Fruit fly (Drosophila melanogaster) whole organism, prepupa: ENCODE results near the gene mask.

ENCODE experiments used
- CG15336 ChIP-seq: fragments of 200-800 bp; sonication (Bioruptor generic); IDR thresholded peaks from 2 replicates; pipeline ENCODE4 v1.3.6; 2022; ENCODE audit warnings: missing biosample characterization, missing genetic modification characterization
- CG1621 ChIP-seq: fragments of 200-800 bp; sonication (Bioruptor generic); optimal IDR thresholded peaks from 3 replicates; lab custom pipeline; 2018; ENCODE audit warnings: missing biosample characterization, mild to moderate bottlenecking, missing genetic modification characterization
- CG16779 ChIP-seq: fragments of 200-800 bp; sonication (Bioruptor generic); optimal IDR thresholded peaks from 3 replicates; lab custom pipeline; 2017; ENCODE audit warnings: missing biosample characterization, mild to moderate bottlenecking, missing genetic modification characterization
- CG3032 ChIP-seq: fragments of 200-800 bp; optimal IDR thresholded peaks from 2 replicates; lab custom pipeline; 2019; ENCODE audit warnings: missing biosample characterization, mild to moderate bottlenecking, missing genetic modification characterization, moderate library complexity
- CG32006 ChIP-seq: fragments of 200-800 bp; sonication (Bioruptor generic); optimal IDR thresholded peaks from 3 replicates; lab custom pipeline; 2017; ENCODE audit warnings: missing biosample characterization, mild to moderate bottlenecking, missing genetic modification characterization
- CG3919 ChIP-seq: fragments of 200-800 bp; sonication (Bioruptor generic); optimal IDR thresholded peaks from 3 replicates; lab custom pipeline; 2016; ENCODE audit warnings: missing biosample characterization, missing genetic modification characterization
- CG4318 ChIP-seq: fragments of 200-800 bp; sonication (Bioruptor generic); optimal IDR thresholded peaks from 3 replicates; lab custom pipeline; 2017; ENCODE audit warnings: missing biosample characterization, mild to moderate bottlenecking, missing genetic modification characterization
- CG6808 ChIP-seq: fragments of 200-800 bp; sonication (Bioruptor generic); optimal IDR thresholded peaks from 3 replicates; lab custom pipeline; 2017; ENCODE audit warnings: missing biosample characterization, missing genetic modification characterization, mild to moderate bottlenecking, moderate library complexity, missing genetic modification reagents
- CG7368 ChIP-seq: fragments of 200-800 bp; sonication (Bioruptor generic); optimal IDR thresholded peaks from 3 replicates; lab custom pipeline; 2016; ENCODE audit warnings: missing biosample characterization, missing genetic modification characterization
- CG8319 ChIP-seq: fragments of 200-800 bp; sonication (Bioruptor generic); optimal IDR thresholded peaks from 3 replicates; lab custom pipeline; 2016; ENCODE audit warnings: missing biosample characterization, missing genetic modification characterization
- Eip93F ChIP-seq: fragments of 200-800 bp; sonication (Bioruptor generic); optimal IDR thresholded peaks from 2 replicates; lab custom pipeline; 2016; ENCODE audit warnings: missing biosample characterization, mild to moderate bottlenecking, missing genetic modification characterization
- Ets21C ChIP-seq: fragments of 200-800 bp; sonication (Bioruptor generic); optimal IDR thresholded peaks from 3 replicates; lab custom pipeline; 2016; ENCODE audit warnings: missing biosample characterization, missing genetic modification characterization
- Ets96B ChIP-seq: fragments of 200-800 bp; optimal IDR thresholded peaks from 2 replicates; lab custom pipeline; 2019; ENCODE audit warnings: missing biosample characterization, mild to moderate bottlenecking, missing genetic modification characterization, moderate library complexity
- Gug ChIP-seq: fragments of 200-800 bp; sonication (Bioruptor generic); IDR thresholded peaks from 2 replicates; pipeline ENCODE4 v1.3.6; 2022; ENCODE audit warnings: missing biosample characterization, missing genetic modification characterization
- Hr38 ChIP-seq: sonication (Bioruptor generic); optimal IDR thresholded peaks from 2 replicates; lab custom pipeline; 2016; ENCODE audit warnings: missing biosample characterization, missing genetic modification characterization
- Met ChIP-seq: fragments of 200-800 bp; sonication (Bioruptor generic); optimal IDR thresholded peaks from 3 replicates; lab custom pipeline; 2016; ENCODE audit warnings: missing biosample characterization, missing genetic modification characterization
- OdsH ChIP-seq: fragments of 200-800 bp; sonication (Bioruptor generic); optimal IDR thresholded peaks from 3 replicates; lab custom pipeline; 2016; ENCODE audit warnings: missing biosample characterization, missing genetic modification characterization
- Smox ChIP-seq: fragments of 200-800 bp; sonication (Bioruptor generic); optimal IDR thresholded peaks from 3 replicates; lab custom pipeline; 2016; ENCODE audit warnings: missing biosample characterization, missing genetic modification characterization
- Sox15 ChIP-seq: fragments of 200-800 bp; sonication (Bioruptor generic); optimal IDR thresholded peaks from 3 replicates; lab custom pipeline; 2016; ENCODE audit warnings: missing biosample characterization, missing genetic modification characterization
- achi ChIP-seq: fragments of 200-800 bp; sonication (Bioruptor generic); optimal IDR thresholded peaks from 3 replicates; lab custom pipeline; 2016; ENCODE audit warnings: missing biosample characterization, missing genetic modification characterization
- acj6 ChIP-seq: fragments of 200-800 bp; sonication (Bioruptor generic); optimal IDR thresholded peaks from 3 replicates; lab custom pipeline; 2016; ENCODE audit warnings: missing biosample characterization, missing genetic modification characterization
- cyc ChIP-seq: fragments of 200-800 bp; sonication (Bioruptor generic); optimal IDR thresholded peaks from 3 replicates; lab custom pipeline; 2016; ENCODE audit warnings: missing biosample characterization, missing genetic modification characterization
- dac ChIP-seq: fragments of 200-800 bp; sonication (Bioruptor generic); optimal IDR thresholded peaks from 2 replicates; lab custom pipeline; 2017; ENCODE audit warnings: missing biosample characterization, mild to moderate bottlenecking, missing genetic modification characterization
- eg ChIP-seq: fragments of 200-800 bp; sonication (Bioruptor generic); IDR thresholded peaks from 3 replicates; pipeline ENCODE4 v1.3.6; 2022; ENCODE audit warnings: missing biosample characterization, missing genetic modification characterization
- esn ChIP-seq: fragments of 200-800 bp; sonication (Bioruptor generic); optimal IDR thresholded peaks from 2 replicates; lab custom pipeline; 2016; ENCODE audit warnings: missing biosample characterization, mild to moderate bottlenecking, missing genetic modification characterization, moderate library complexity
- fkh ChIP-seq: fragments of 200-800 bp; sonication (Bioruptor generic); optimal IDR thresholded peaks from 3 replicates; lab custom pipeline; 2017; ENCODE audit warnings: missing biosample characterization, mild to moderate bottlenecking, missing genetic modification characterization, moderate library complexity
- lz ChIP-seq: fragments of 200-800 bp; sonication (Bioruptor generic); optimal IDR thresholded peaks from 3 replicates; lab custom pipeline; 2016; ENCODE audit warnings: missing biosample characterization, missing genetic modification characterization
- salr ChIP-seq, 2 experiments: fragments of 200-800 bp; sonication (Bioruptor generic); optimal IDR thresholded peaks; 3 replicates each; lab custom pipeline; 2016 to 2018; ENCODE audit warnings: missing biosample characterization in 2 of 2, missing genetic modification characterization in 2 of 2, mild to moderate bottlenecking in 1 of 2
- spab ChIP-seq: fragments of 200-800 bp; sonication (Bioruptor generic); optimal IDR thresholded peaks from 2 replicates; lab custom pipeline; 2017; ENCODE audit warnings: missing biosample characterization, mild to moderate bottlenecking, missing genetic modification characterization, missing genetic modification reagents
- svp ChIP-seq: fragments of 200-800 bp; sonication (Bioruptor generic); peaks from one replicate; lab custom pipeline; 2016; ENCODE audit warnings: missing biosample characterization, missing genetic modification characterization
- vri ChIP-seq: fragments of 200-800 bp; sonication (Bioruptor generic); optimal IDR thresholded peaks from 3 replicates; lab custom pipeline; 2016; ENCODE audit warnings: missing biosample characterization, mild to moderate bottlenecking, missing genetic modification characterization

The mask gene

DNA sequence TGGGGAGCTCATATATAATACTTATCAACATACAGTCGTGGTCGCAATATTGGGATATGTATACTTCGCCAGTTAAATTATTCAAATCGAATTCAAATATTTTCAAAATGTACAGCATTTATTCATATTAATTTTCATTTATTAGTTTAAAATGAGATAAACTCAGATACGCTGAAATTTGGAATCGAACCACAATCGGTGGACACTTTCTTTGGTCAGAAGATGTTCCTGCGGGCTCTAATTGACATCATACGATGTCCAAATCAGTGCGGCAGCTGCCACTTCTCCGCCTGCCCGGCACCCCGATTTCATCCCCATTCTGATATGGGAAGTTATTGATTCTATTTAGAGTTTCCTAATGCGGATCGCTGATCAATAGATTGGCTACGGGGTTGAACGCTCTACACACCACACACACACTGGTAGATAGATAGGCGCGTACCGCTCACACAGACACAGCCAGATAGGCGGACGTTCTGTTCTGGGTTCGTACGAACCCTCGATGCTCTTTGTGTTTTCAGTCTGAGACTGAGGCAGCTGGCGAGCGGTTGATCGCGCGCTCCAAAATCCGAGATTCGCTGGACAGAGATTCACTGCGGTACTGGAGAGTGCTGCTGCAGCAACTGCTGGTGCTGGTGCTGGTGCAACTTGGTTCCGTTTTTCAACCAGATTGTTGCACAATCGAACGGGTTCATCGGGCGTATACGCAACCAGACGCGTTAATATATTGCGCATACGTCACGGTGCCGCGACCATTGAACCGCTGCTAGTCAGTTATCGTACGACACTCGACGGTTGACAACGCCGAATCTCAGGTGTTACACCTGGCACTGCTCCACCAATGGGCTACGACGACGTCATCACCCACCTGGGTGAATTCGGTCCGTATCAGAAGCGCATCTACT lies 46.0 kb downstream of the mask start, which contains the start of gene Orct (continued):
- TF ChIP-seq Ets21C (GFP tag; lab: Kevin White, UChicago), result peak; percentile 5
- no peak for TF ChIP-seq CG8319
- TF ChIP-seq CG3919 (GFP tag; lab: Kevin White, UChicago), result peak; percentile 39
- TF ChIP-seq Eip93F (GFP tag; lab: Kevin White, UChicago), result peak; percentile 35
- TF ChIP-seq CG15336 (GFP tag; lab: Robert Waterston, UW), result no peak
- TF ChIP-seq Sox15 (GFP tag; lab: Kevin White, UChicago), result peak; percentile 39
- peak; percentile 68 for TF ChIP-seq fkh (GFP tag; lab: Kevin White, UChicago)
- peak; percentile 79 for TF ChIP-seq Met (GFP tag; lab: Kevin White, UChicago)
- peak; percentile 55 for TF ChIP-seq acj6
- peak; percentile 47 for TF ChIP-seq spab (GFP tag; lab: Kevin White, UChicago)
- TF ChIP-seq CG16779, result peak; percentile 37
- TF ChIP-seq lz (GFP tag; lab: Kevin White, UChicago), result peak; percentile 65
- TF ChIP-seq cyc (GFP tag; lab: Kevin White, UChicago), result peak; percentile 50
- peak; percentile 57 for TF ChIP-seq OdsH
- peak; percentile 50 for TF ChIP-seq CG6808
- peak; percentile 41; the same call in 1 of the 3 replicates for TF ChIP-seq eg (GFP tag; lab: Robert Waterston, UW)
- peak; percentile 60 for TF ChIP-seq Ets96B (tag; lab: Kevin White, UChicago)
- TF ChIP-seq salr (GFP tag; optimal IDR thresholded peaks at IDR 0.05; lab: Kevin White, UChicago), result peak; percentile 17 to 24
- TF ChIP-seq dac (GFP tag; lab: Kevin White, UChicago), result peak; percentile 20

DNA sequence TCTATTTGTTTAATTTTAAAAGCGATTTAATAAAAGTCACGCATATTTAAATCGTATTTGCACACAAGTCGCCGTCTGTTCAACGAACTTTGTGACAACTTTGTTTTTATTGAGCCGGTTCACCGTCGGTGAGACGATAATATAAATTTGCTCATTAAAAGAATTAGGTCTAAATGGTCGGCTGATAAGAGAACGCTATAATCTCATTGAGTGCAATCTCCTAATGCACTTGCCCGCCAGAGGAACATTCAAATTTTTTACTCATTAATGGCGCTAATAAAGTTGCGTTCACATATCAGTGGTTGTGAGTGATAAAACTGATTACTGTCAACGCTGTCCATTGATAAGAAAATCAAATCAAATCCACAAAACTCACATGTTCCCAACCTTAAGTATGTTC lies 48.4 kb downstream of the mask start:
- peak; percentile 69 for TF ChIP-seq vri
- TF ChIP-seq lz (GFP tag; lab: Kevin White, UChicago), result no peak

DNA sequence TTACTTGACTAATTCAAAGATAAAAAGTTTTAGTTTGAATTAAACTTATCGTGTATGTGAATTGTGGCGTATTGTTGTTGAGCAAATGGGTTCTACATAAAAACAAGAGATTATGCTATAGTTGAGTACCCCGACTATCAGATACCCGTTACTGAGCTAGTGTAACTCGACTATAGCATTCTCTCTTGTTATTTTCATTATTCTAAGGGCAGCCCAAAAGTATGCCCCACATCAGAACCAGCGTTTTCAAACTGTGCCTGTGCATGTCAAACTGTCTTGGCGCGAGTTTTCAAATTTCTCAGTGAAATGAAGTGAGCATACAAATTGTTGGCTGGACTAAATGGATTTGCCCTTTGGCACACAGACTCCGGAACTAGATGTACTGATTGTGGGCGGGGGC lies 48.9 kb downstream of the mask start, which contains the start of gene shps:
shps (plus strand) TSS at position 282 of the 400 bp plus-strand sequence.
- no peak for TF ChIP-seq OdsH
- TF ChIP-seq svp (GFP tag; lab: Kevin White, UChicago), result peak; percentile 40

DNA sequence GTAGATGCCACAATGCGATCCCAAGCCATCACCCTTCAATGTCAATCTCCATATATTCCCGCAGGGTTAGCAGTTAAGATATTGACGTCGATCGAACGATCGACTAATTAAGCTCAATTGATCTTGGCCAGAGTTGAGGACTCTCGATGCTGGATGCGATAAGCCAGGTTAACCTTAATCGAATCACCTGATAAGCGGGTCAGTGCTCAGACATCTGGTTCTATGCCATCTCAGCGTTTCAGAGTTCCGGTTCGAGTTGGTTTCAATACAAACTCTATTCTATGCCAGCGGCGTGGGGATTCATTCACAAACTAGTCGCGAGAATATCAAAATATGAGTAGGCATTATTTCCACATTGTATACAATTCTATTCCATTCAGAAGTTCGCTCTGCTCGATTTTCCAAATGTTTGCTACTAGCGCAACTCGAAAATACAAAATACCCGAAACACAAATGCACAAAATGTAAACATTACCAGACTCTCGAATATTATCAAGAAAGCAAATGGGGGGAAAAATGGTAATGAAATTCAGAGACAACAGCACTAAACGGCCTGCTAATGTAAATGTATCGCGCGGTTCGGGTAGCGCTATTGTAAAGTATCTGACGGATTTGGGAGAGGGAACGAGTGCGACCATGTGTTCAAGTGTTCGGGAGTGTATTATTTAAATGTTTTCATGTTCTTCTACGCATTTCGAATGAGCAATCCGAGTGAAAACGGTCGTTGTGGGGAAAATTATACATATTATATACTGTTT lies 52.4 kb downstream of the mask start:
- TF ChIP-seq CG7368 (GFP tag; lab: Kevin White, UChicago) (no peak), svp (GFP tag; lab: Kevin White, UChicago) (peak; percentile 80), Gug (GFP tag; lab: Robert Waterston, UW) (no peak), esn (GFP tag; lab: Kevin White, UChicago) (no peak), Ets96B (tag; lab: Kevin White, UChicago) (no peak), CG32006 (GFP tag; lab: Kevin White, UChicago) (no peak), achi (GFP tag; lab: Kevin White, UChicago) (no peak), CG3032 (no peak), fkh (GFP tag; lab: Kevin White, UChicago) (peak; percentile 52), CG4318 (GFP tag; lab: Kevin White, UChicago) (no peak), Hr38 (GFP tag; lab: Kevin White, UChicago) (no peak), CG1621 (tag; lab: Kevin White, UChicago) (no peak), Smox (GFP tag; lab: Kevin White, UChicago) (no peak), dac (GFP tag; lab: Kevin White, UChicago) (no peak)
